Worm (Caenorhabditis elegans): Measurements from ENCODE around the gene sir-2.2.

DNA sequence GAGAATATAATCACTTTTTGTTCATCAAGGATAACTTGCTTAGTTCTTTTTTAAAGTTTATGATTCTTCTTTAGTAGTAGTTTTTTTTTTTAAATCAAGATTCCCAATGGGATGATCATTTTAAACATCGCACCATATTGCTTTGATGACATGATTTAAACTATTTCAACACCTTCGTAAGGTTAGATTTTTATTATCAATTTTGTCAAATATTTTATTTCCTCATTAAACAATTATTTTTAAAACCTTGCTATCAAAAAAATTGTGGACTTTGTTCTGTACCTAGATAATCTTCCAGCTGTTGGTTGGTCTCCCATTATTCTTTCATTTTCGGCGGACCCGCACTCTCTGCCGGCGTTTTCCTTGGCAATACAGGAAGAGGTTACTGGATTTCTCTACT is 3.5 kb downstream of the sir-2.2 start, which contains the start of gene sir-2.3:
- no peak for TF ChIP-seq zag-1 (tag; optimal IDR thresholded peaks at IDR 0.05)
- no peak for TF ChIP-seq nhr-12 (tag; optimal IDR thresholded peaks at IDR 0.05)
- no peak for TF ChIP-seq nhr-237 (tag; optimal IDR thresholded peaks at IDR 0.05)
- no peak for TF ChIP-seq nhr-28 (tag; optimal IDR thresholded peaks at IDR 0.05)
- no peak for TF ChIP-seq fos-1 (tag; optimal IDR thresholded peaks at IDR 0.05)
